Fruit fly (Drosophila melanogaster): ENCODE results near the gene CG2021.

CG2021 gene

DNA sequence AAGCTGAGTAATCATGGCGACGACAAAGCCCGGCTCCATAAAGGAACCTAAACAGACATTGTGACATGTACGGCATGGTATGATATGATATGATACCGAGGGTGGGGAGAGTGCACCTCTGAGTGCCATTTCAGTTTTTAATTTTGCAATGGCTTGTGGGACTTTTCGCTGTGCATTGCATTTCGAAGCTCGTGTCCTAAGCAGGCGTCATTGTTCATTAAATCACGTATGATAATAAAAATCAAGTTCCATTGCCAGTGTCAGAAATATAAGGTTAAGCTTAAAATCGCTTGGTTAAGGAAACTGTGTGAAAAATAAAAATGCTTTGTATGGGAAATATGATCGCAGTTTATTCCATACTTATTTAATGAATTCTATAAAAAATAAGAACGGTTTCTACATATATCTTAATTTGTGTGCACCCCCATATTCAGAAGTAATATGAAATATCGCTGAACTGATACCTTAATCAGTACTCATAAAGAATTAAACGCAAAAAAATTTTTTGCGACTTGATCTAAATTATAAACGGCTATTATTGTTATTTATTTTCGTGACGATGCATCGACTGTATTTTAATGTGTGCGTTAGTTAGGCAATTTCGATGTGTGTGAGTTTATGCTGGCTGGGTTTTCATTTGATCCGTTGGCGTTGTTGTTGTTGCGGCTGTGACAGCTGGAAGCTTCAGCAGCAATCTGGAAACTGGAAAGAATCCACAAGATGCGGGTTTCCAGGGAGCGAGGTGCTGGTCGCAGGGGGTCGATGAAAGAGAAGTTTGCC, 47.6 kb downstream of the CG2021 start:
- no peak for TF ChIP-seq CG8301 (tag; optimal IDR thresholded peaks at IDR 0.05)
- TF ChIP-seq Pif1B (GFP tag; optimal IDR thresholded peaks at IDR 0.05), result no peak
- TF ChIP-seq CG14655 (GFP tag; optimal IDR thresholded peaks at IDR 0.05), result no peak
- TF ChIP-seq CG13204 (GFP tag; optimal IDR thresholded peaks at IDR 0.05), result no peak
- no peak for TF ChIP-seq D1 (tag; optimal IDR thresholded peaks at IDR 0.05)
- TF ChIP-seq CG8159 (tag; optimal IDR thresholded peaks at IDR 0.05), result no peak
- TF ChIP-seq CG12605 (GFP tag; IDR thresholded peaks at IDR 0.05), result no peak
- no peak for TF ChIP-seq CG4496 (GFP tag; IDR thresholded peaks at IDR 0.05)

- no peak for TF ChIP-seq Pif1B (GFP tag; optimal IDR thresholded peaks at IDR 0.05)
- no peak for TF ChIP-seq CG34367 (tag; optimal IDR thresholded peaks at IDR 0.05)
- no peak for TF ChIP-seq CG14655 (GFP tag; optimal IDR thresholded peaks at IDR 0.05)
- no peak for TF ChIP-seq CG8159 (tag; optimal IDR thresholded peaks at IDR 0.05)
- TF ChIP-seq Snoo (tag; optimal IDR thresholded peaks at IDR 0.05), result no peak
- no peak for TF ChIP-seq CG4496 (GFP tag; IDR thresholded peaks at IDR 0.05)
- no peak for TF ChIP-seq D1 (tag; optimal IDR thresholded peaks at IDR 0.05)
- no peak for TF ChIP-seq CG10348 (GFP tag; IDR thresholded peaks at IDR 0.05)
- TF ChIP-seq Pif1A (GFP tag; optimal IDR thresholded peaks at IDR 0.05), result no peak
Measured at dm6 chr3L:1727431-1727830, 49.8 kb downstream of the CG2021 start.
